Worm (Caenorhabditis elegans) whole organism, young adult: ENCODE data around the gene col-135.

Source experiments
- bed-1 ChIP-seq: fragments of 200-800 bp; sonication (Bioruptor generic); IDR thresholded peaks from 2 replicates; pipeline ENCODE4 v1.3.6; 2022; ENCODE audit warnings: missing genetic modification reagents, missing genetic modification characterization, missing compliant biosample characterization
- let-526 ChIP-seq: fragments of 200-800 bp; sonication (Bioruptor generic); IDR thresholded peaks from 2 replicates; pipeline ENCODE4 v1.3.6; 2022; ENCODE audit warnings: missing genetic modification reagents, missing genetic modification characterization, missing compliant biosample characterization

DNA sequence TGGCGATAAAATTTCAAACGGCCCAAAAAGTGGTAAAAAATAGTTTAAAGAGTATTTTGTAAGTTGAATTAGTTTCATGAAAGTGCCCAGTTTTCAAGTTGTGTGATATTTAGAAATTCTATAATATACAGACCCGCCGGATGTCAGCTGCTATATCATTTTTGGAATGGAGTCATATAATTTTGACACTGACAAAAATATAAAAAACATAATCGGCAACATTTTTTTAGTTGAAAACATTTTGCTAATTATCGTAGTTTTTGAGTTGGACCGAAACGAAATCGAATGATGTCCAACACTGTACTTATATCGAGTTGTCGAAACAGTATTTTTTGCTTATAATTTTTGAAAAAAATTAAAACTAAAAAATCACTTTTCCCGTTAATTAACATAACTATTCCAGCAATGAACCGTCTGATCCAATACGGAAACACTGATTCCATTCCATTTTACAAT, 28.3 kb downstream of the col-135 start, which contains the start of gene srt-44:
- TF ChIP-seq let-526 (GFP tag; lab: Robert Waterston, UW) (no peak), bed-1 (GFP tag; lab: Robert Waterston, UW) (no peak)
